Fruit fly (Drosophila melanogaster) whole organism, embryonic: Measurements from ENCODE around the gene CG9222.

Experiments
- Atf-2 ChIP-seq: fragments of 200-800 bp; sonication (Bioruptor generic); optimal IDR thresholded peaks from 2 replicates; lab custom pipeline; 2016; ENCODE audit warnings: missing biosample characterization, missing genetic modification characterization
- Awh ChIP-seq: fragments of 200-800 bp; sonication (Bioruptor generic); IDR thresholded peaks from 2 replicates; pipeline ENCODE4, ENCODE4 v1.3.6; 2022; ENCODE audit warnings: missing biosample characterization, missing genetic modification characterization
- Bgb ChIP-seq: fragments of 200-800 bp; sonication (Bioruptor generic); IDR thresholded peaks from 2 replicates; pipeline ENCODE4 v1.3.6; 2022; ENCODE audit warnings: missing biosample characterization, missing genetic modification characterization; ENCODE audit not compliant: partially characterized antibody
- Bteb2 ChIP-seq: fragments of 200-800 bp; sonication (Bioruptor generic); optimal IDR thresholded peaks from 2 replicates; lab custom pipeline; 2016; ENCODE audit warnings: missing biosample characterization, missing genetic modification characterization
- CG10959 ChIP-seq: fragments of 200-800 bp; sonication (Bioruptor generic); IDR thresholded peaks from 2 replicates; pipeline ENCODE4 v1.3.6; 2022; ENCODE audit warnings: missing biosample characterization, missing genetic modification characterization
- CG11093 ChIP-seq: fragments of 200-800 bp; sonication (Bioruptor generic); IDR thresholded peaks from 3 replicates; pipeline ENCODE4 v1.3.6; 2022; ENCODE audit warnings: missing biosample characterization, missing genetic modification characterization
- CG13894 ChIP-seq: fragments of 200-800 bp; sonication (Bioruptor generic); optimal IDR thresholded peaks from 3 replicates; lab custom pipeline; 2018; ENCODE audit warnings: missing biosample characterization, mild to moderate bottlenecking, missing genetic modification characterization, moderate library complexity
- CG15601 ChIP-seq: fragments of 200-800 bp; sonication (Bioruptor generic); optimal IDR thresholded peaks from 3 replicates; lab custom pipeline; 2019; ENCODE audit warnings: missing biosample characterization, mild to moderate bottlenecking, missing genetic modification characterization, moderate library complexity
- CG15696 ChIP-seq: fragments of 200-800 bp; sonication (Bioruptor generic); optimal IDR thresholded peaks from 2 replicates; lab custom pipeline; 2019; ENCODE audit warnings: missing biosample characterization, mild to moderate bottlenecking, missing genetic modification characterization, moderate library complexity
- CG1603 ChIP-seq: fragments of 200-800 bp; sonication (Bioruptor generic); optimal IDR thresholded peaks from 2 replicates; lab custom pipeline; 2019; ENCODE audit warnings: missing biosample characterization, mild to moderate bottlenecking, missing genetic modification characterization, moderate library complexity
- CG17359 ChIP-seq: fragments of 200-800 bp; sonication (Bioruptor generic); optimal IDR thresholded peaks from 3 replicates; lab custom pipeline; 2018; ENCODE audit warnings: missing biosample characterization, mild to moderate bottlenecking, missing genetic modification characterization, moderate library complexity
- CG17361 ChIP-seq: fragments of 200-800 bp; sonication (Bioruptor generic); IDR thresholded peaks from 3 replicates; pipeline ENCODE4 v1.3.6; 2022; ENCODE audit warnings: missing biosample characterization, missing genetic modification characterization
- CG17612 ChIP-seq: fragments of 200-800 bp; sonication (Bioruptor generic); IDR thresholded peaks from 2 replicates; pipeline ENCODE4 v1.3.6; 2022; ENCODE audit warnings: missing biosample characterization, missing genetic modification characterization
- CG17829 ChIP-seq: fragments of 200-800 bp; optimal IDR thresholded peaks from 2 replicates; lab custom pipeline; 2019; ENCODE audit warnings: missing biosample characterization, mild to moderate bottlenecking, missing genetic modification characterization, moderate library complexity
- CG18619 ChIP-seq: fragments of 200-800 bp; sonication (Bioruptor generic); optimal IDR thresholded peaks from 3 replicates; lab custom pipeline; 2017; ENCODE audit warnings: missing biosample characterization, mild to moderate bottlenecking, missing genetic modification characterization
- CG2875 ChIP-seq: fragments of 200-800 bp; sonication (Bioruptor generic); optimal IDR thresholded peaks from 2 replicates; lab custom pipeline; 2017; ENCODE audit warnings: missing biosample characterization, mild to moderate bottlenecking, missing genetic modification characterization, missing genetic modification reagents
- CG34224 ChIP-seq: fragments of 200-800 bp; sonication (Bioruptor generic); IDR thresholded peaks from 3 replicates; pipeline ENCODE4 v1.3.6; 2022; ENCODE audit warnings: missing biosample characterization, missing genetic modification characterization; ENCODE audit not compliant: partially characterized antibody
- CG4730 ChIP-seq: fragments of 200-800 bp; sonication (Bioruptor generic); IDR thresholded peaks from 2 replicates; pipeline ENCODE4 v1.3.6; 2022; ENCODE audit warnings: missing biosample characterization, missing genetic modification characterization
- CG6175 ChIP-seq: fragments of 200-800 bp; sonication (Bioruptor generic); IDR thresholded peaks from 3 replicates; pipeline ENCODE4 v1.3.6; 2022; ENCODE audit warnings: missing biosample characterization, missing genetic modification characterization
- CG7928 ChIP-seq: fragments of 200-800 bp; sonication (Bioruptor generic); optimal IDR thresholded peaks from 2 replicates; lab custom pipeline; 2017; ENCODE audit warnings: missing biosample characterization, mild to moderate bottlenecking, missing genetic modification characterization
- CG9817 ChIP-seq: fragments of 200-800 bp; sonication (Bioruptor generic); optimal IDR thresholded peaks from 2 replicates; lab custom pipeline; 2018; ENCODE audit warnings: missing biosample characterization, mild to moderate bottlenecking, missing genetic modification characterization, moderate library complexity
- CG9876 ChIP-seq: fragments of 200-800 bp; sonication (Bioruptor generic); optimal IDR thresholded peaks from 2 replicates; lab custom pipeline; 2016; ENCODE audit warnings: missing biosample characterization, missing genetic modification characterization
- Deaf1 ChIP-seq: fragments of 200-800 bp; optimal IDR thresholded peaks from 3 replicates; lab custom pipeline; 2019; ENCODE audit warnings: missing biosample characterization, mild to moderate bottlenecking, missing genetic modification characterization, moderate library complexity
- Dip3 ChIP-seq: fragments of 200-800 bp; sonication (Bioruptor generic); optimal IDR thresholded peaks from 3 replicates; lab custom pipeline; 2016; ENCODE audit warnings: missing biosample characterization, missing genetic modification characterization
- Doc3 ChIP-seq: fragments of 200-800 bp; sonication (Bioruptor generic); IDR thresholded peaks from 3 replicates; pipeline ENCODE4 v1.3.6; 2022; ENCODE audit warnings: missing biosample characterization, missing genetic modification characterization; ENCODE audit not compliant: partially characterized antibody
- E2f2 ChIP-seq: fragments of 200-800 bp; sonication (Bioruptor generic); IDR thresholded peaks from 2 replicates; pipeline ENCODE4 v1.3.6; 2022; ENCODE audit warnings: missing biosample characterization, missing genetic modification characterization
- Fer1 ChIP-seq: fragments of 200-800 bp; sonication (Bioruptor generic); optimal IDR thresholded peaks from 2 replicates; lab custom pipeline; 2017; ENCODE audit warnings: missing biosample characterization, mild to moderate bottlenecking, missing genetic modification characterization
- Hr39 ChIP-seq: fragments of >200 bp; optimal IDR thresholded peaks from 2 replicates; lab custom pipeline; 2017
- MBD-R2 ChIP-seq: fragments of 200-800 bp; sonication (Bioruptor generic); IDR thresholded peaks from 2 replicates; pipeline ENCODE4 v1.3.6; 2022; ENCODE audit warnings: missing biosample characterization, missing genetic modification characterization
- Myb ChIP-seq: fragments of 200-800 bp; sonication (Bioruptor generic); optimal IDR thresholded peaks from 2 replicates; lab custom pipeline; 2016; ENCODE audit warnings: missing biosample characterization, missing genetic modification characterization
- NFAT ChIP-seq: fragments of 200-800 bp; sonication (Bioruptor generic); IDR thresholded peaks from 2 replicates; pipeline ENCODE4 v1.3.6; 2022; ENCODE audit warnings: missing biosample characterization, missing genetic modification characterization
- Oli ChIP-seq: fragments of 200-800 bp; sonication (Bioruptor generic); optimal IDR thresholded peaks from 2 replicates; lab custom pipeline; 2018; ENCODE audit warnings: missing biosample characterization, mild to moderate bottlenecking, missing genetic modification characterization, moderate library complexity
- PHDP ChIP-seq: fragments of 200-800 bp; sonication (Bioruptor generic); optimal IDR thresholded peaks from 3 replicates; lab custom pipeline; 2018; ENCODE audit warnings: missing biosample characterization, mild to moderate bottlenecking, missing genetic modification characterization, moderate library complexity
- Rx ChIP-seq: fragments of 200-800 bp; sonication (Bioruptor generic); IDR thresholded peaks from 2 replicates; pipeline ENCODE4 v1.3.6; 2022; ENCODE audit warnings: missing biosample characterization, missing genetic modification characterization
- bowl ChIP-seq: fragments of 200-800 bp; sonication (Bioruptor generic); IDR thresholded peaks from 2 replicates; pipeline ENCODE4 v1.3.6; 2022; ENCODE audit warnings: missing biosample characterization, missing genetic modification characterization
- caup ChIP-seq: fragments of 200-800 bp; sonication (Bioruptor generic); optimal IDR thresholded peaks from 3 replicates; lab custom pipeline; 2017; ENCODE audit warnings: missing biosample characterization, mild to moderate bottlenecking, missing genetic modification characterization, moderate library complexity; ENCODE audit not compliant: severe bottlenecking
- chn ChIP-seq: fragments of 200-800 bp; sonication (Bioruptor generic); optimal IDR thresholded peaks from 2 replicates; lab custom pipeline; 2016; ENCODE audit warnings: missing biosample characterization, missing genetic modification characterization
- crol ChIP-seq: fragments of 200-800 bp; sonication (Bioruptor generic); IDR thresholded peaks from 2 replicates; pipeline ENCODE4 v1.3.6; 2022; ENCODE audit warnings: missing biosample characterization, missing genetic modification characterization
- hbn ChIP-seq: fragments of 200-800 bp; sonication (Bioruptor generic); IDR thresholded peaks from 2 replicates; pipeline ENCODE4 v1.3.6; 2022; ENCODE audit warnings: missing biosample characterization, missing genetic modification characterization; ENCODE audit not compliant: partially characterized antibody
- her ChIP-seq: fragments of 200-800 bp; sonication (Bioruptor generic); optimal IDR thresholded peaks from 2 replicates; lab custom pipeline; 2016; ENCODE audit warnings: missing biosample characterization, missing genetic modification characterization
- jigr1 ChIP-seq: fragments of 200-800 bp; sonication (Bioruptor generic); IDR thresholded peaks from 3 replicates; pipeline ENCODE4 v1.3.6; 2022; ENCODE audit warnings: missing biosample characterization, missing genetic modification characterization
- mirr ChIP-seq: fragments of 200-800 bp; sonication (Bioruptor generic); optimal IDR thresholded peaks from 3 replicates; lab custom pipeline; 2018; ENCODE audit warnings: missing biosample characterization, mild to moderate bottlenecking, missing genetic modification characterization
- onecut ChIP-seq: fragments of 200-800 bp; sonication (Bioruptor generic); IDR thresholded peaks from 2 replicates; pipeline ENCODE4 v1.3.6; 2022; ENCODE audit warnings: missing biosample characterization, missing genetic modification characterization
- otp ChIP-seq: fragments of 200-800 bp; sonication (Bioruptor generic); IDR thresholded peaks from 3 replicates; pipeline ENCODE4, ENCODE4 v1.3.6; 2022; ENCODE audit warnings: missing biosample characterization, missing genetic modification characterization
- pb ChIP-seq: fragments of 200-800 bp; sonication (Bioruptor generic); optimal IDR thresholded peaks from 3 replicates; lab custom pipeline; 2016; ENCODE audit warnings: missing biosample characterization, missing genetic modification characterization
- pnt ChIP-seq: fragments of 200-800 bp; sonication (Bioruptor generic); optimal IDR thresholded peaks from 3 replicates; lab custom pipeline; 2016; ENCODE audit warnings: missing biosample characterization, missing genetic modification characterization
- psq ChIP-seq: fragments of 200-800 bp; sonication (Bioruptor generic); optimal IDR thresholded peaks from 2 replicates; lab custom pipeline; 2017; ENCODE audit warnings: missing biosample characterization, missing genetic modification characterization
- sob ChIP-seq: fragments of 200-800 bp; sonication (Bioruptor generic); IDR thresholded peaks from 2 replicates; pipeline ENCODE4 v1.3.6; 2022; ENCODE audit warnings: missing biosample characterization, missing genetic modification characterization
- ssp ChIP-seq: fragments of 200-800 bp; sonication (Bioruptor generic); IDR thresholded peaks from 2 replicates; pipeline ENCODE4 v1.3.6; 2022; ENCODE audit warnings: missing biosample characterization, missing genetic modification characterization
- tio ChIP-seq: fragments of 200-800 bp; sonication (Bioruptor generic); optimal IDR thresholded peaks from 2 replicates; lab custom pipeline; 2017; ENCODE audit warnings: missing biosample characterization, missing genetic modification characterization, inconsistent platforms
- trh ChIP-seq: fragments of 200-800 bp; sonication (Bioruptor generic); optimal IDR thresholded peaks from 2 replicates; lab custom pipeline; 2016; ENCODE audit warnings: missing biosample characterization, missing genetic modification characterization
- wor ChIP-seq: fragments of 200-800 bp; sonication (Bioruptor generic); IDR thresholded peaks from 2 replicates; pipeline ENCODE4 v1.3.6; 2022; ENCODE audit warnings: missing biosample characterization, missing genetic modification characterization

CG9222 gene

dm6 chr2L:6085733-6086317 is 45.0 kb upstream of the CG9222 start (continued):
- TF ChIP-seq CG13894 (tag; lab: Kevin White, UChicago): peak; percentile 96
- no peak for TF ChIP-seq CG18619 (GFP tag; lab: Kevin White, UChicago)
- no peak for TF ChIP-seq Hr39
- TF ChIP-seq Bgb (GFP tag; lab: Robert Waterston, UW): no peak; the same call in 1 of the 2 replicates
- no peak for TF ChIP-seq bowl (GFP tag; lab: Robert Waterston, UW)
- TF ChIP-seq pb (GFP tag; lab: Kevin White, UChicago): no peak
- no peak for TF ChIP-seq CG15601 (tag; lab: Kevin White, UChicago)
- no peak for TF ChIP-seq tio (GFP tag; lab: Kevin White, UChicago)
- TF ChIP-seq mirr: peak; percentile 68
- no peak for TF ChIP-seq pnt (GFP tag; lab: Kevin White, UChicago)
- TF ChIP-seq CG34224 (GFP tag; lab: Robert Waterston, UW): no peak
- TF ChIP-seq CG15696 (tag; lab: Kevin White, UChicago): no peak
- TF ChIP-seq PHDP: no peak
- TF ChIP-seq CG11093 (GFP tag; lab: Robert Waterston, UW): no peak
- no peak for TF ChIP-seq wor (GFP tag; lab: Robert Waterston, UW)
- TF ChIP-seq CG9876 (GFP tag; lab: Kevin White, UChicago): no peak
- TF ChIP-seq E2f2 (GFP tag; lab: Robert Waterston, UW): no peak
- TF ChIP-seq her: no peak
- TF ChIP-seq Dip3 (GFP tag; lab: Kevin White, UChicago): no peak
- TF ChIP-seq chn: no peak
- no peak for TF ChIP-seq jigr1 (GFP tag; lab: Robert Waterston, UW)
- no peak for TF ChIP-seq CG1603 (tag; lab: Kevin White, UChicago)
- no peak for TF ChIP-seq CG2875 (GFP tag; lab: Kevin White, UChicago)
- no peak for TF ChIP-seq CG7928 (GFP tag; lab: Kevin White, UChicago)
- TF ChIP-seq Deaf1: peak; percentile 59
- TF ChIP-seq MBD-R2 (GFP tag; lab: Robert Waterston, UW): no peak
- TF ChIP-seq CG17829 (tag; lab: Kevin White, UChicago): no peak
- no peak for TF ChIP-seq Awh
- TF ChIP-seq CG10959 (GFP tag; lab: Robert Waterston, UW): no peak
- 0 out of 3 replicates have a peak, but pooled peaks have one; percentile 34 for TF ChIP-seq CG6175 (GFP tag; lab: Robert Waterston, UW)
- TF ChIP-seq CG17359 (tag; lab: Kevin White, UChicago): no peak
- no peak for TF ChIP-seq Rx (GFP tag; lab: Robert Waterston, UW)
- no peak for TF ChIP-seq Atf-2 (GFP tag; lab: Kevin White, UChicago)
- TF ChIP-seq CG17612: no peak
- no peak for TF ChIP-seq psq
- TF ChIP-seq Myb (GFP tag; lab: Kevin White, UChicago): no peak
- peak; percentile 80 for TF ChIP-seq crol (GFP tag; lab: Robert Waterston, UW)
- no peak for TF ChIP-seq ssp (GFP tag; lab: Robert Waterston, UW)
- TF ChIP-seq hbn (GFP tag; lab: Robert Waterston, UW): no peak
- no peak for TF ChIP-seq otp
- TF ChIP-seq CG9817 (tag; lab: Kevin White, UChicago): no peak
- no peak for TF ChIP-seq CG17361
- peak; percentile 23 for TF ChIP-seq caup (GFP tag; lab: Kevin White, UChicago)
- TF ChIP-seq Doc3: no peak
- TF ChIP-seq NFAT (GFP tag; lab: Robert Waterston, UW): peak; percentile 48; the same call in 1 of the 2 replicates
- TF ChIP-seq Oli (tag; lab: Kevin White, UChicago): no peak
- peak; percentile 31 for TF ChIP-seq Fer1 (GFP tag; lab: Kevin White, UChicago)
- no peak for TF ChIP-seq Bteb2
- no peak for TF ChIP-seq onecut
- no peak for TF ChIP-seq sob (GFP tag; lab: Robert Waterston, UW)
- TF ChIP-seq CG4730: no peak
- TF ChIP-seq trh (GFP tag; lab: Kevin White, UChicago): no peak
